Fruit fly (Drosophila melanogaster) whole organism, embryonic: Measurements from ENCODE around the gene cyr.

Source experiments
- Adf1 ChIP-seq: fragments of 200-800 bp; sonication (Bioruptor generic); IDR thresholded peaks from 2 replicates; pipeline ENCODE4 v1.3.6; 2022; ENCODE audit warnings: missing biosample characterization, missing genetic modification characterization
- Atf-2 ChIP-seq: fragments of 200-800 bp; sonication (Bioruptor generic); optimal IDR thresholded peaks from 2 replicates; lab custom pipeline; 2016; ENCODE audit warnings: missing biosample characterization, missing genetic modification characterization
- Awh ChIP-seq: fragments of 200-800 bp; sonication (Bioruptor generic); IDR thresholded peaks from 2 replicates; pipeline ENCODE4, ENCODE4 v1.3.6; 2022; ENCODE audit warnings: missing biosample characterization, missing genetic modification characterization
- BEAF-32 ChIP-seq: fragments of 200-800 bp; sonication (Bioruptor generic); optimal IDR thresholded peaks from 3 replicates; lab custom pipeline; 2017; ENCODE audit warnings: missing biosample characterization, missing genetic modification characterization, mild to moderate bottlenecking, moderate library complexity, missing genetic modification reagents
- CG11695 ChIP-seq: fragments of 200-800 bp; sonication (Bioruptor generic); IDR thresholded peaks from 3 replicates; pipeline ENCODE4 v1.3.6; 2022; ENCODE audit warnings: missing biosample characterization, missing genetic modification characterization
- CG12942 ChIP-seq: fragments of 200-800 bp; sonication (Bioruptor generic); optimal IDR thresholded peaks from 3 replicates; lab custom pipeline; 2016; ENCODE audit warnings: missing biosample characterization, missing genetic modification characterization
- CG13624 ChIP-seq: fragments of 200-800 bp; sonication (Bioruptor generic); optimal IDR thresholded peaks from 2 replicates; lab custom pipeline; 2016; ENCODE audit warnings: missing biosample characterization, missing genetic modification characterization
- CG14050 ChIP-seq: fragments of 200-800 bp; sonication (Bioruptor generic); IDR thresholded peaks from 3 replicates; pipeline ENCODE4 v1.3.6; 2022; ENCODE audit warnings: missing biosample characterization, missing genetic modification characterization
- CG14667 ChIP-seq: fragments of 200-800 bp; sonication (Bioruptor generic); IDR thresholded peaks from 2 replicates; pipeline ENCODE4 v1.3.6; 2022; ENCODE audit warnings: missing biosample characterization, missing genetic modification characterization
- CG1647 ChIP-seq: fragments of 200-800 bp; sonication (Bioruptor generic); optimal IDR thresholded peaks from 3 replicates; lab custom pipeline; 2016; ENCODE audit warnings: missing biosample characterization, missing genetic modification characterization
- CG17186 ChIP-seq: fragments of 200-800 bp; sonication (Bioruptor generic); optimal IDR thresholded peaks from 3 replicates; lab custom pipeline; 2017; ENCODE audit warnings: missing biosample characterization, missing genetic modification reagents, missing genetic modification characterization
- CG17568 ChIP-seq: fragments of 200-800 bp; sonication (Bioruptor generic); optimal IDR thresholded peaks from 2 replicates; lab custom pipeline; 2018; ENCODE audit warnings: missing biosample characterization, mild to moderate bottlenecking, missing genetic modification characterization, moderate library complexity
- CG18262 ChIP-seq: fragments of 200-800 bp; optimal IDR thresholded peaks from 3 replicates; lab custom pipeline; 2019; ENCODE audit warnings: missing biosample characterization, mild to moderate bottlenecking, missing genetic modification characterization, moderate library complexity
- CG2678 ChIP-seq: fragments of 200-800 bp; sonication (Bioruptor generic); optimal IDR thresholded peaks from 3 replicates; lab custom pipeline; 2019; ENCODE audit warnings: missing biosample characterization, mild to moderate bottlenecking, missing genetic modification characterization, moderate library complexity
- CG2889 ChIP-seq: fragments of 200-800 bp; sonication (Bioruptor generic); IDR thresholded peaks from 3 replicates; pipeline ENCODE4 v1.3.6; 2022; ENCODE audit warnings: missing biosample characterization, missing genetic modification characterization
- CG30020 ChIP-seq: fragments of 200-800 bp; optimal IDR thresholded peaks from 2 replicates; lab custom pipeline; 2019; ENCODE audit warnings: missing biosample characterization, mild to moderate bottlenecking, missing genetic modification characterization, moderate library complexity
- CG32532 ChIP-seq: fragments of 200-800 bp; sonication (Bioruptor generic); IDR thresholded peaks from 2 replicates; pipeline ENCODE4 v1.3.6; 2022; ENCODE audit warnings: missing biosample characterization, missing genetic modification characterization
- CG4360 ChIP-seq: fragments of 200-800 bp; sonication (Bioruptor generic); IDR thresholded peaks from 2 replicates; pipeline ENCODE4 v1.3.6; 2022; ENCODE audit warnings: missing biosample characterization, missing genetic modification characterization
- CG5245 ChIP-seq: fragments of 200-800 bp; sonication (Bioruptor generic); optimal IDR thresholded peaks from 3 replicates; lab custom pipeline; 2016; ENCODE audit warnings: missing biosample characterization, missing genetic modification characterization
- Deaf1 ChIP-seq: fragments of 200-800 bp; optimal IDR thresholded peaks from 3 replicates; lab custom pipeline; 2019; ENCODE audit warnings: missing biosample characterization, mild to moderate bottlenecking, missing genetic modification characterization, moderate library complexity
- Drgx ChIP-seq: fragments of 200-800 bp; sonication (Bioruptor generic); IDR thresholded peaks from 2 replicates; pipeline ENCODE4 v1.3.6; 2022; ENCODE audit warnings: missing biosample characterization, missing genetic modification characterization
- Eip74EF ChIP-seq, 2 experiments: fragments of 200-800 bp in 1 of 2; fragments of >200 bp in 1 of 2; sonication (Bioruptor generic) in 1 of 2; optimal IDR thresholded peaks; 2 replicates each; lab custom pipeline; 2017 to 2019; ENCODE audit warnings: missing biosample characterization in 2 of 2, missing genetic modification characterization in 2 of 2, mild to moderate bottlenecking in 1 of 2, moderate library complexity in 1 of 2
- Elba2 ChIP-seq: fragments of 200-800 bp; sonication (Bioruptor generic); optimal IDR thresholded peaks from 3 replicates; lab custom pipeline; 2016; ENCODE audit warnings: missing biosample characterization, missing genetic modification characterization
- H2.0 ChIP-seq: fragments of 200-800 bp; sonication (Bioruptor generic); IDR thresholded peaks from 2 replicates; pipeline ENCODE4 v1.3.6; 2022; ENCODE audit warnings: missing biosample characterization, missing genetic modification characterization
- HHEX ChIP-seq: fragments of 200-800 bp; sonication (Bioruptor generic); optimal IDR thresholded peaks from 3 replicates; lab custom pipeline; 2017; ENCODE audit warnings: missing biosample characterization, mild to moderate bottlenecking, missing genetic modification characterization, missing genetic modification reagents
- Xrp1 ChIP-seq: fragments of 200-800 bp; sonication (Bioruptor generic); IDR thresholded peaks from 2 replicates; pipeline ENCODE4 v1.3.6; 2022; ENCODE audit warnings: missing biosample characterization, missing genetic modification characterization
- abd-A ChIP-seq: fragments of 200-800 bp; sonication (Bioruptor generic); optimal IDR thresholded peaks from 3 replicates; lab custom pipeline; 2019; ENCODE audit warnings: missing biosample characterization, mild to moderate bottlenecking, missing genetic modification characterization, moderate library complexity
- ash1 ChIP-seq: fragments of 200-800 bp; sonication (Bioruptor generic); optimal IDR thresholded peaks from 2 replicates; lab custom pipeline; 2018; ENCODE audit warnings: missing biosample characterization, mild to moderate bottlenecking, missing genetic modification characterization
- az2 ChIP-seq: fragments of 200-800 bp; sonication (Bioruptor generic); optimal IDR thresholded peaks from 3 replicates; lab custom pipeline; 2016; ENCODE audit warnings: missing biosample characterization, missing genetic modification characterization
- eve ChIP-seq, 2 experiments: fragments of >200 bp; optimal IDR thresholded peaks; 2 replicates each; lab custom pipeline; 2017; ENCODE audit warnings: missing biosample characterization in 2 of 2, missing genetic modification characterization in 2 of 2
- ewg ChIP-seq: fragments of 200-800 bp; sonication (Bioruptor generic); optimal IDR thresholded peaks from 3 replicates; lab custom pipeline; 2017; ENCODE audit warnings: mild to moderate bottlenecking, missing biosample characterization, missing genetic modification reagents, missing genetic modification characterization
- fd96Cb ChIP-seq: fragments of 200-800 bp; sonication (Bioruptor generic); optimal IDR thresholded peaks from 2 replicates; lab custom pipeline; 2018; ENCODE audit warnings: missing biosample characterization, mild to moderate bottlenecking, missing genetic modification characterization, moderate library complexity
- gro ChIP-seq: fragments of 200-800 bp; sonication (Bioruptor generic); optimal IDR thresholded peaks from 2 replicates; lab custom pipeline; 2016; ENCODE audit warnings: missing biosample characterization, missing genetic modification characterization
- h ChIP-seq: fragments of >200 bp; optimal IDR thresholded peaks from 2 replicates; lab custom pipeline; 2017
- lmd ChIP-seq: fragments of 200-800 bp; sonication (Bioruptor generic); IDR thresholded peaks from 2 replicates; pipeline ENCODE4 v1.3.6; 2022; ENCODE audit warnings: missing biosample characterization, missing genetic modification characterization
- maf-S ChIP-seq: fragments of 200-800 bp; sonication (Bioruptor generic); optimal IDR thresholded peaks from 2 replicates; lab custom pipeline; 2016; ENCODE audit warnings: missing biosample characterization, missing genetic modification characterization
- nau ChIP-seq: fragments of 200-800 bp; sonication (Bioruptor generic); optimal IDR thresholded peaks from 3 replicates; lab custom pipeline; 2017; ENCODE audit warnings: missing biosample characterization, mild to moderate bottlenecking, missing genetic modification characterization, missing genetic modification reagents
- nerfin-2 ChIP-seq: fragments of 200-800 bp; sonication (Bioruptor generic); IDR thresholded peaks from 2 replicates; pipeline ENCODE4 v1.3.6; 2022; ENCODE audit warnings: missing biosample characterization, missing genetic modification characterization; ENCODE audit not compliant: partially characterized antibody
- pita ChIP-seq: fragments of 200-800 bp; sonication (Bioruptor generic); optimal IDR thresholded peaks from 2 replicates; lab custom pipeline; 2017; ENCODE audit warnings: missing biosample characterization, mild to moderate bottlenecking, missing genetic modification characterization
- schlank ChIP-seq: fragments of 200-800 bp; sonication (Bioruptor generic); optimal IDR thresholded peaks from 2 replicates; lab custom pipeline; 2018; ENCODE audit warnings: missing biosample characterization, mild to moderate bottlenecking, missing genetic modification characterization
- sim ChIP-seq: fragments of 200-800 bp; sonication (Bioruptor generic); IDR thresholded peaks from 2 replicates; pipeline ENCODE4 v1.3.6; 2022; ENCODE audit warnings: missing biosample characterization, missing genetic modification characterization
- sima ChIP-seq: fragments of 200-800 bp; sonication (Bioruptor generic); optimal IDR thresholded peaks from 2 replicates; lab custom pipeline; 2016; ENCODE audit warnings: missing biosample characterization, missing genetic modification characterization
- slou ChIP-seq: fragments of 200-800 bp; sonication (Bioruptor generic); optimal IDR thresholded peaks from 3 replicates; lab custom pipeline; 2016; ENCODE audit warnings: missing biosample characterization, missing genetic modification characterization
- so ChIP-seq: fragments of 200-800 bp; sonication (Bioruptor generic); IDR thresholded peaks from 3 replicates; pipeline ENCODE4 v1.3.6; 2022; ENCODE audit warnings: missing biosample characterization, missing genetic modification characterization
- tna ChIP-seq: fragments of 200-800 bp; sonication (Bioruptor generic); IDR thresholded peaks from 2 replicates; pipeline ENCODE4 v1.3.6; 2022; ENCODE audit warnings: missing biosample characterization, missing genetic modification characterization; ENCODE audit not compliant: partially characterized antibody
- toy ChIP-seq: fragments of 200-800 bp; sonication (Bioruptor generic); IDR thresholded peaks from 2 replicates; pipeline ENCODE4 v1.3.6; 2022; ENCODE audit warnings: missing biosample characterization, missing genetic modification characterization
- vnd ChIP-seq: fragments of 200-800 bp; sonication (Bioruptor generic); IDR thresholded peaks from 3 replicates; pipeline ENCODE4 v1.3.6; 2022; ENCODE audit warnings: missing biosample characterization, missing genetic modification characterization; ENCODE audit not compliant: partially characterized antibody
- z ChIP-seq: fragments of 200-800 bp; sonication (Bioruptor generic); IDR thresholded peaks from 3 replicates; pipeline ENCODE4 v1.3.6; 2022; ENCODE audit warnings: missing biosample characterization, missing genetic modification characterization
- zf30C ChIP-seq: fragments of 200-800 bp; sonication (Bioruptor generic); optimal IDR thresholded peaks from 3 replicates; lab custom pipeline; 2018; ENCODE audit warnings: missing biosample characterization, mild to moderate bottlenecking, missing genetic modification characterization

The cyr gene

DNA sequence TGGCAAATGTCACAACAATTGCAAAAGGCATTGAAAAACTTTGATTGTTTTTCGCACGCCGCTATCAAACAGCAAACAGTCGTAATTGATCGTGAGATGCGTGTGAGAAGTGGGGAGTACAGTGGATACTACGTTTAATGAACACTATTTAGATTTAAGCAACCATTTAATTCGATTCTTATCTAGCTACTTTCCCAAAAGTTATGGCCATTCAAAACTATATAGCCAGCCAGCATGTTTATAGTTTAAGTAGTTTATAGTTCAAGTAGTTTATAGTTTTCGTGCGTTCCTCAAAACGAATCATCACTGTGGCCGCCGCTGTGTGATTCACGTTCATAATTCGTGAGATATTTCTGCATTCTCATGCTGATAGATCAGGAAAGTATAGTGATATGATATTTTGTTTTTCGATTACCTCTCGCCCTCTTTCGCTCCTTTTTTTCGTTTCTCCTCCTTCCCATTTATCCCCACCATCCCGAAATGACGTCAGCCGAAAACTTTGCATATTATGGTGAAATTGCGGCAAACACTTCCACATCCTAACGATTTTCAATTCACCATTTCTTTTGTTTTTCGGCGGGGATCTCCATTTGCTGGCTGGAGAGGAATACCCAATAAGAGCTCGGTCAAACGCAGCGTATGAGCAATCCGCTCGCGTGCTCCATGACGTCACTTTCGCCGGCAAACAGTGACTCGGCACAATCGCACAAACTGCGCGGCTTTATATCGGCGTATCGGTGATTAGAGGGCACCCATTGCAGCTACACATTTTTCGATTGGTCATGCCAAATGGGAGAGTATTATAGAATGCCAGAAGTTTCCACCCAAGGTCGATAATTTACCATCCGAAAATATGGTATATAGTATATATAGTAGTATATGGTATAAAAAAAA, 21.9 kb downstream of the cyr start (continued):
- TF ChIP-seq so (GFP tag; lab: Robert Waterston, UW), result no peak
- no peak for TF ChIP-seq z (GFP tag; lab: Robert Waterston, UW)
- no peak for TF ChIP-seq CG30020
- no peak for TF ChIP-seq CG4360
- no peak for TF ChIP-seq Elba2 (GFP tag; lab: Kevin White, UChicago)
- TF ChIP-seq abd-A (tag; lab: Kevin White, UChicago), result no peak
- TF ChIP-seq lmd (GFP tag; lab: Robert Waterston, UW), result peak; percentile 67; the same call in 1 of the 2 replicates
- TF ChIP-seq gro (GFP tag; lab: Kevin White, UChicago), result peak; percentile 22
- peak; percentile 19 for TF ChIP-seq CG12942 (GFP tag; lab: Kevin White, UChicago)
- peak; percentile 17 for TF ChIP-seq CG18262 (tag; lab: Kevin White, UChicago)
- peak; percentile 2 for TF ChIP-seq CG17568 (GFP tag; lab: Kevin White, UChicago)
- peak; percentile 40; the same call in 1 of the 3 replicates for TF ChIP-seq CG14050 (GFP tag; lab: Robert Waterston, UW)
- TF ChIP-seq maf-S (GFP tag; lab: Kevin White, UChicago), result peak; percentile 67
- no peak for TF ChIP-seq ewg (GFP tag; lab: Kevin White, UChicago)
- peak; percentile 83 for TF ChIP-seq CG32532 (GFP tag; lab: Robert Waterston, UW)
- TF ChIP-seq CG2678 (tag; lab: Kevin White, UChicago), result peak; percentile 74
- TF ChIP-seq vnd (GFP tag; lab: Robert Waterston, UW), result no peak
- 0 out of 3 replicates have a peak, but pooled peaks have one; percentile 35 for TF ChIP-seq CG2889 (GFP tag; lab: Robert Waterston, UW)
- TF ChIP-seq sima, result no peak
- peak; percentile 42 for TF ChIP-seq CG1647 (GFP tag; lab: Kevin White, UChicago)
- TF ChIP-seq CG11695, result peak; percentile 58; the same call in 2 of the 3 replicates
- TF ChIP-seq Deaf1, result peak; percentile 14
- TF ChIP-seq pita (GFP tag; lab: Kevin White, UChicago), result no peak
- TF ChIP-seq Drgx (GFP tag; lab: Robert Waterston, UW), result no peak; the same call in 1 of the 2 replicates
- TF ChIP-seq Atf-2, result no peak
- no peak for TF ChIP-seq ash1 (GFP tag; lab: Kevin White, UChicago)
- TF ChIP-seq az2, result peak; percentile 12
- peak; percentile 7 for TF ChIP-seq fd96Cb (tag; lab: Kevin White, UChicago)
- TF ChIP-seq eve (GFP tag; optimal IDR thresholded peaks at IDR 0.05; lab: Kevin White, UChicago), result no peak
- TF ChIP-seq CG17186, result no peak
- TF ChIP-seq nau (GFP tag; lab: Kevin White, UChicago), result no peak
- no peak for TF ChIP-seq Awh (GFP tag; lab: Robert Waterston, UW)
- peak; percentile 30; the same call in 1 of the 2 replicates for TF ChIP-seq H2.0 (GFP tag; lab: Robert Waterston, UW)
- no peak for TF ChIP-seq zf30C (GFP tag; lab: Kevin White, UChicago)
- TF ChIP-seq Xrp1 (GFP tag; lab: Robert Waterston, UW), result peak; percentile 54; the same call in 1 of the 2 replicates
- no peak for TF ChIP-seq h (lab: Kevin White, UChicago)
- peak; percentile 35; the same call in 1 of the 2 replicates for TF ChIP-seq CG14667 (GFP tag; lab: Robert Waterston, UW)
- no peak for TF ChIP-seq slou (GFP tag; lab: Kevin White, UChicago)
- no peak for TF ChIP-seq BEAF-32 (GFP tag; lab: Kevin White, UChicago)
- TF ChIP-seq toy (GFP tag; lab: Robert Waterston, UW), result peak; percentile 45; the same call in 1 of the 2 replicates
- TF ChIP-seq schlank (tag; lab: Kevin White, UChicago), result peak; percentile 89
- TF ChIP-seq nerfin-2 (GFP tag; lab: Robert Waterston, UW), result no peak
- TF ChIP-seq sim (GFP tag; lab: Robert Waterston, UW), result no peak
- no peak for TF ChIP-seq tna
- TF ChIP-seq Eip74EF (GFP tag; optimal IDR thresholded peaks at IDR 0.05; lab: Kevin White, UChicago), result no peak
- no peak for TF ChIP-seq CG5245 (GFP tag; lab: Kevin White, UChicago)
- peak; percentile 66 for TF ChIP-seq HHEX (GFP tag; lab: Kevin White, UChicago)
- peak; percentile 51 for TF ChIP-seq CG13624 (GFP tag; lab: Kevin White, UChicago)
- TF ChIP-seq Adf1 (GFP tag; lab: Robert Waterston, UW), result peak; percentile 39; the same call in 1 of the 2 replicates
